Worm (Caenorhabditis elegans) whole organism, midembryonic: ENCODE measurements around the gene C55A6.1.

Experiments
- T22C8.4 ChIP-seq: fragments of 200-800 bp; sonication (Bioruptor generic); IDR thresholded peaks from 2 replicates; pipeline ENCODE4 v1.3.6; 2022; ENCODE audit warnings: missing genetic modification characterization, missing compliant biosample characterization
- cog-1 ChIP-seq: sonication (generic microtip); optimal IDR thresholded peaks from 2 replicates; lab custom pipeline; 2016; ENCODE audit warnings: missing genetic modification characterization, missing compliant biosample characterization
- flt-1 ChIP-seq: fragments of 200-800 bp; sonication (Bioruptor generic); IDR thresholded peaks from 2 replicates; pipeline ENCODE4 v1.3.6; 2022; ENCODE audit warnings: missing genetic modification characterization, missing compliant biosample characterization
- klf-2 ChIP-seq: fragments of 200-800 bp; sonication (Bioruptor generic); conservative IDR thresholded peaks from 2 replicates; pipeline ENCODE4 v1.3.6; 2022; ENCODE audit warnings: missing genetic modification reagents, missing genetic modification characterization, missing compliant biosample characterization
- med-1 ChIP-seq: sonication (generic microtip); optimal IDR thresholded peaks from 2 replicates; lab custom pipeline; 2017; ENCODE audit warnings: missing genetic modification characterization, mild to moderate bottlenecking, missing compliant biosample characterization, antibody characterized with exemption, missing genetic modification reagents; ENCODE audit not compliant: insufficient read depth
- ref-1 ChIP-seq: fragments of 200-800 bp; sonication (Bioruptor generic); conservative IDR thresholded peaks from 2 replicates; pipeline ENCODE4 v1.3.6; 2022; ENCODE audit warnings: missing genetic modification reagents, missing genetic modification characterization, missing compliant biosample characterization
- tab-1 ChIP-seq: fragments of 200-800 bp; sonication (Bioruptor generic); IDR thresholded peaks from 2 replicates; pipeline ENCODE4 v1.3.6; 2022; ENCODE audit warnings: missing genetic modification characterization, missing compliant biosample characterization
- ztf-23 ChIP-seq: fragments of 200-800 bp; sonication (Bioruptor generic); IDR thresholded peaks from 2 replicates; pipeline ENCODE4 v1.3.6; 2022; ENCODE audit warnings: missing genetic modification reagents, missing genetic modification characterization, missing compliant biosample characterization
- ztf-29 ChIP-seq: fragments of 200-800 bp; sonication (Bioruptor generic); IDR thresholded peaks from 2 replicates; pipeline ENCODE4 v1.3.6; 2022; ENCODE audit warnings: missing genetic modification reagents, missing genetic modification characterization, missing compliant biosample characterization

C55A6.1 gene

DNA sequence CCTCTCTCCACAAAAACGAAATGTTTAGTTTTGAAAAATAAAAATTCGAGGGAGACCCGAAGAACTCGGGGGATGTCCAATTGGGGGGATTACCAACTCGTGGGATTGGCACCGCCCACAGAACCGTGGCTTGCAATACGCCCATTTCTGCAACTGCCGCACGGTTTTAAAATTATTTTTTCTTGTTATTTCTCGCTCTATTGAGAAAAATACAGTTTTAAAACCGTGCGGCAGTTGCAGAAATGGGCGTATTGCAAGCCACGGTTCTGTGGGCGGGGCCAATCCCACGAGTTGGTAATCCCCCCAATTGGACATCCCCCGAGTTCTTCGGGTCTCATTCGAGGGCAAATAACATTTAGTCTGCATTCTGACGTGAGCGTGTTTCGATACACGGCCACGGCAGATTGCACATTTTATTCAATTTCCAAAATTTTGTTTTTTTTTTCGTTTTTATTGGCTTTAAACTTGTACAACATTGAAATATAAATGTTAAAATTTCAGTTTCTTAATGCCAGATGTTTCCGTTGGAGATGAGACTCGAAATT, at the start of gene C55A6.1, which contains the start of gene C55A6.10:
C55A6.1 (minus strand) TSS at position 116 of the 545 bp plus-strand sequence.
C55A6.10 (plus strand) TSS at position 495 of the 545 bp plus-strand sequence.
- TF ChIP-seq flt-1 (GFP tag; lab: Robert Waterston, UW) (0 out of 2 replicates have a peak, but pooled peaks have one; percentile 24), tab-1 (GFP tag; lab: Robert Waterston, UW) (0 out of 2 replicates have a peak, but pooled peaks have one; percentile 39), cog-1 (tag; lab: Kevin White, UChicago) (peak; percentile 1), ztf-23 (peak; percentile 68; the same call in 1 of the 2 replicates)

DNA sequence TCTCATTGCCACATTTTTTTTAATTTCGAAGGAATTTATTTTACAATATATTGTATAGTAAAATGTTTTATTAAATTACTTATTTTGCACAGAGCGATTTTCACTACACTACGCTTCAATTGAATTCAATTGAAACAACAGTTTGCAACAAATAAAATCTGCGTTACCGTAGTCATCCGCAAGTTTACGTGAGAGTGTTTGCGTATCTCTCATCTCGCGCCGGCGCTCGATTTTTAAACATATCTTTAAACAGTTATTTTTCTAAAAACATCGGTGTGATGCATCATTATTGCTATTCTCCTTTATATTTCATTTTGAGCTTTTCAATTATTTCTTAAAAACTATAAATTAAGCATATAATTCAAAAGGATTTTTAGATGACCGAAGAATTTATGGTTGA, 49.5 kb upstream of the C55A6.1 start, which contains the start of gene duo-1:
duo-1 (plus strand) TSS at position 371 of the 400 bp plus-strand sequence.
- no peak for TF ChIP-seq flt-1 (GFP tag; lab: Robert Waterston, UW)

DNA sequence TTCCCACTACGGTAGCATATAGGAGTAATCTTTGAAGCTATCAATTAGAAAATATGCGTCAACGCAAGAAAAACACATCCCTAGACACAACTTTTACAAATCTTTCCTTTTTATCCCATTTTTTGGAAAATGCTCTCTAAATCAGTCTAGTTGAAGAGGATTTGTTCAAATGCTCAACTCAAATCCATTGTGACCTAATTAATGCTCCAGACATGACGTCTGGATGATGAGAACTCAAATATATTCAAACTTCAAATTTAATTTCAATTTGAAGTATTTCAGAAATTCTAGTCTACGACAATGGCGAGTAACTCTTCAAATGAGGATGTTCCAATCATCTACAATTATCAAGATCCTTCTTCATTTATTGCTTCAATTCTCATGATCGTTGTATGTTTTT, 47.6 kb upstream of the C55A6.1 start, which contains the start of gene srx-85:
srx-85 (plus strand) TSS at position 301 of the 400 bp plus-strand sequence.
- TF ChIP-seq ztf-23 (no peak), med-1 (GFP tag; lab: Kevin White, UChicago) (no peak)

DNA sequence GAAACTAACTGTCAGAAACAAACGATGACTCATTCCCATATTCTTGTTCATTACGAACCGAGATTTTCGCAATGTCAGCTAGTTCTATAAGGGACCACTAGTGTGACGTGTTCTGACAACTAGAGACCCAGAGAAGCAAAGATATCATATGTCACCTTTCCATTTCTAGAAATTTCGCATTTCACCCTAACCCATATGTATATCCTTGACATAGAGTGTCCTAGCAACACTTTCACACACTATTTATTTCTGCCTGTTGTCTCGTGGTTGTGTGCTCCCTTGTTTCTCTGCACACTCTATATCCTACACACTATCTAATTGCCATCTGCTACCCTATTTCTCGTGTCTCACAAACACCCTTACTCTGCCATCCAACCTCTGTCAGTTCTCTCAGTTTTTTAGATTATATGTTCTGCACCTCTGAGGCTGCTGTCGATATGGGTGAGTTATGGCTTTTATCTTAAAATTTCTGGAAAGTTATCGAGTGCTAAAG, 44.2 kb upstream of the C55A6.1 start, which contains the start of the genes F38B7.17 and F38B7.3:
F38B7.17 (minus strand) TSS at position 51 of the 493 bp plus-strand sequence.
F38B7.3 (plus strand) TSS at position 194 of the 493 bp plus-strand sequence.
- TF ChIP-seq ztf-29 (GFP tag; lab: Robert Waterston, UW) (no peak), T22C8.4 (GFP tag; lab: Robert Waterston, UW) (no peak), klf-2 (GFP tag; lab: Robert Waterston, UW) (no peak), flt-1 (GFP tag; lab: Robert Waterston, UW) (no peak)

DNA sequence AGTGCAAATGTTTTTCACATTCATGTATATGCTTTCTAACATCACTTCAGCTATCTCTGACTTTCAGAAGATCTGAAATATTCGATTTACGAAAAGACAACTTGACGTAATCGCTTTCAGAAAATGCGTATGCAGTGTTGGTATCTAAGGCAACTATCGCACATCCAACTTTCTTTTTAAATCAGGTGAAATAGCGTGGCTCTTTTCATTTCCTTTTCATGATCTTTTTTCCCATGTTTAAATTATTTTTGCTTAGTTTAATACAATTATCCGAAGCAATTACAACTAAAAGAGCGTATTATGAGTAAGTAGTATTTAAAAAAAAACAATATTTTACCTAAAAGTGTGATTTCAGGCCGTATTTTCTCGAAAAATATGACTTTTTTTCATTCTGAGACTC, 42.0 kb upstream of the C55A6.1 start, which contains the start of gene F38B7.11:
F38B7.11 (plus strand) TSS at position 301 of the 400 bp plus-strand sequence.
- TF ChIP-seq ref-1 (GFP tag; lab: Robert Waterston, UW) = no peak
- no peak for TF ChIP-seq cog-1 (tag; lab: Kevin White, UChicago)
- TF ChIP-seq flt-1 (GFP tag; lab: Robert Waterston, UW) = no peak
- no peak for TF ChIP-seq ztf-23
- TF ChIP-seq ztf-29 (GFP tag; lab: Robert Waterston, UW) = no peak
- TF ChIP-seq med-1 (GFP tag; lab: Kevin White, UChicago) = no peak
- no peak for TF ChIP-seq T22C8.4 (GFP tag; lab: Robert Waterston, UW)
- no peak for TF ChIP-seq tab-1 (GFP tag; lab: Robert Waterston, UW)

DNA sequence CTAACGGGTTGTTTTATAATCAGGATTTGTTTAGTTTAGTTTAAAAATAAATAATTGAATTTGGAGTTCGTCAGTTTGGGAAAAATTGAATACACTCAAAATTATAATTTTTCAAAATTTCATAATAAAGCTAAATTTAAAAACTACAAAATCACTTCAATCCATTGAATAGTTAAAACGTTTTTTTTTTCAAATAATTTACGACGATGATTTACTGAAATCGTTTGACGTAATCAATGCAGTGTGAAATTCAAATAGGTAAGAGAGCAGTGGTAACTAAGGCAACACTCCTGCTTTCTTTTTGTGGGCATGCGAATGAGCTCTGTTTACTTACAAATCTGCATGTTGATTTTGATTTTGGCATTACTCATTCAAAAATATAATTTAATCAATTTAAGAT, 40.5 kb upstream of the C55A6.1 start, which contains the start of gene F38B7.10:
F38B7.10 (plus strand) TSS at position 301 of the 400 bp plus-strand sequence.
- TF ChIP-seq flt-1 (GFP tag; lab: Robert Waterston, UW) = no peak
- TF ChIP-seq med-1 (GFP tag; lab: Kevin White, UChicago) = no peak
- no peak for TF ChIP-seq ztf-29 (GFP tag; lab: Robert Waterston, UW)
- TF ChIP-seq klf-2 (GFP tag; lab: Robert Waterston, UW) = no peak
- no peak for TF ChIP-seq T22C8.4 (GFP tag; lab: Robert Waterston, UW)
- no peak for TF ChIP-seq ztf-23
- no peak for TF ChIP-seq cog-1 (tag; lab: Kevin White, UChicago)
- no peak for TF ChIP-seq ref-1 (GFP tag; lab: Robert Waterston, UW)
- no peak for TF ChIP-seq tab-1 (GFP tag; lab: Robert Waterston, UW)

DNA sequence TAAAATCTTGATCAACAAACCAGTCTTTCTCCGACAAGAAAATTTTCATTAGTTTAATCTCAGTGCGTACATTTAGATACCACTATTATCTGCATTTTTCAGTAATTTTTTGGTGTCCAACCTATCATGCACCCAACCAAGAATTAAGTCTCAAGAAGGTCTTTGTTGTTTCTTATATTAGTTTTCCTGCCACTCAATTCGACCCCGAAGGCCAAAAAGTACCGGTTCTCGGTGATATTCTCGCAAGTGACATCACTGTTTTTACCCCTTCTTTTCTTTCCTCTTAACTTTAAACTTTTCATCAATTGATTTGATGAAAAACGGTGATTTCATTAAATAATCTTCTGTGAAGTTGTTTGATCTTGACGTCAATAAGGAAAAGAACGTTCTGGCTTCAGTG, 38.8 kb upstream of the C55A6.1 start, which contains the start of gene F38B7.2:
F38B7.2 (plus strand) TSS at position 400 of the 400 bp plus-strand sequence.
- TF ChIP-seq ztf-29 (GFP tag; lab: Robert Waterston, UW) = no peak

DNA sequence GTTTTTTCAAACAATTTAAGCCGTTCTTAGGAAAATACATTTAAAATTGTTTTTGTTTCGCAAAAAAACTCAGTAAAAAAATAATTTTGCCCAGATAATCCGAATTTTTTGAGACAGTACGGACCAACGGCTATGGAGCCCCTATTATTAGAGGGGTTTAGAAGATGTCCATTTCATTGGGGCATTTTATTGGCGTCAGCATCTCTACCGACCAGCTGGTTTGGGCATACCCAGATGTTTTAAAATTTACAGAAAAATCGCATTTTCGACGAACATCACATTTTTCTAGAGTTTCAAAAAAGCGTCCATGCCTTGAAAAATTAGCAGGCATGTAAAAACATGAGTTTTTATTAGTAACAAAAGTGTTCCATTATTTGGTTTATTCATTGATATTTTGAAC, 36.5 kb upstream of the C55A6.1 start:
- TF ChIP-seq flt-1 (GFP tag; lab: Robert Waterston, UW) (peak; percentile 33; the same call in 1 of the 2 replicates), ztf-23 (0 out of 2 replicates have a peak, but pooled peaks have one; percentile 29), T22C8.4 (GFP tag; lab: Robert Waterston, UW) (no peak)

DNA sequence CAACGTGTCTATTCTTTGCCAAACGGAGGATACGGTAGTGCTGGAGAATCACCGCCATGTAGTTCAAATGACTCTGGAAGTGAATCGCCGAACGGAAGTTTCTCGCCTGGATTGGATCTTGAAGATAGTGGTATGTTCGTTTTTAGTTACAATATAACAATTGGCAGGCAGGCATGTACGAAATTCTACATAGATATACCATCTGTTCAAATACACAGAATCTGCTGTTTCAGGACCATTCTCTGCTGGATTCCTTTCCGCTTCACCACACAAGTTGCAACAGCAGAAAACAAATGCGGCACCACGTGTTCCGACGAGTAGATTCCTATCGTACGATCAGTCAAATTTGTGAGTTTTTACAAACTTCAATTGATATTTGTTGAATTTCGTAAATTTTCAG, 34.7 kb upstream of the C55A6.1 start:
- TF ChIP-seq tab-1 (GFP tag; lab: Robert Waterston, UW) (no peak), flt-1 (GFP tag; lab: Robert Waterston, UW) (no peak), ref-1 (GFP tag; lab: Robert Waterston, UW) (no peak), cog-1 (tag; lab: Kevin White, UChicago) (no peak), T22C8.4 (GFP tag; lab: Robert Waterston, UW) (no peak), ztf-29 (GFP tag; lab: Robert Waterston, UW) (no peak), med-1 (GFP tag; lab: Kevin White, UChicago) (no peak), ztf-23 (no peak), klf-2 (GFP tag; lab: Robert Waterston, UW) (no peak)

DNA sequence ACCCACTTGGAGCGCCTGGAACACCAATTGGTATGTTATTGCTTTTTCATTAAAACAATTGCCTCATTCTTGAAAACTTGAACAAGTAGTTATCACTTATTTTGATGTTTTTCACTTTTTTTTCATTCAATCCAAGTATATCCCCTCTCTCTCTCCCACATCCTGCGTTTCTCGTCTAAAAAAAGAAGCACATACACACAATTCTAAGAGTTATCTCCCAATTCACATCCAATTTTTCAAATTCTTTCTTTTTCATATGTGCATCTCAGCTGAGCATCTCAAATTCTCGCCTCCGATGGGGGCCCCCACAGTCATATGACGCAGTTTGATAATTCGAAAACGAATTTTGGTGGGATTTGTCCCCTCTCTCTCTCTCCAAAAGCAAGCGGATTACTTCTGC, 31.9 kb upstream of the C55A6.1 start:
- TF ChIP-seq cog-1 (tag; lab: Kevin White, UChicago) (no peak), tab-1 (GFP tag; lab: Robert Waterston, UW) (no peak), ztf-29 (GFP tag; lab: Robert Waterston, UW) (no peak), ztf-23 (no peak), klf-2 (GFP tag; lab: Robert Waterston, UW) (no peak), T22C8.4 (GFP tag; lab: Robert Waterston, UW) (no peak), ref-1 (GFP tag; lab: Robert Waterston, UW) (no peak), flt-1 (GFP tag; lab: Robert Waterston, UW) (no peak)
